Worm (Caenorhabditis elegans): ENCODE results near the gene tdc-1.

DNA sequence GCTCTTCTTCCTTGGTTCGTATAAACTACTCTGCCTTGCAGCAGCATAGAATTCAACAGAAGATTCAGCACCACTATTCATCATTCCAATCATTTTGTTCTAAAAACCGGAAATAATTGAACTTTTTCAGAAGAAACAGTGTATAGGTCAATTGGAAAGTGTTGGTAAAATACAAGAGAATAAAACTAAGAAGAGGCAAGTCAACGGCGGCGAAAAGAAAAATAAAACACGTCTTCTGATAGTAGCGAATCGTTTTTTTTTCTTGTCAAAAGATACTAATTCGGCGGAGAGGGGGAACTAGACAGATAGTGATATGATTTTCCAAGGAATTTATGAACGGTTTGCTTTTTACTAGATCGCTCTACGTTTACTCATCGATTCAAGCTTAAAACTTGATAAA lies 11.4 kb upstream of the tdc-1 start, which contains the start of gene F35C11.6:
- TF ChIP-seq unc-86 (tag; optimal IDR thresholded peaks at IDR 0.05) (no peak), ets-4 (tag; optimal IDR thresholded peaks at IDR 0.05) (no peak), hlh-15 (tag; optimal IDR thresholded peaks at IDR 0.05) (no peak), eyg-1 (tag; optimal IDR thresholded peaks at IDR 0.05) (no peak), pag-3 (tag; optimal IDR thresholded peaks at IDR 0.05; ENCODE audit: borderline replicate concordance) (no peak), nhr-11 (tag; optimal IDR thresholded peaks at IDR 0.05) (no peak), ceh-9 (tag; optimal IDR thresholded peaks at IDR 0.05) (no peak), ceh-34 (tag; optimal IDR thresholded peaks at IDR 0.05) (no peak), ceh-48 (tag; optimal IDR thresholded peaks at IDR 0.05) (no peak), pat-9 (tag; optimal IDR thresholded peaks at IDR 0.05) (no peak)
